Fruit fly (Drosophila melanogaster): ENCODE results near the gene CG11841.

- TF ChIP-seq psq (optimal IDR thresholded peaks at IDR 0.05) (no peak), EcR (GFP tag; optimal IDR thresholded peaks at IDR 0.05) (no peak)
Observed at dm6 chr3R:29054047-29054446, 3.2 kb downstream of the CG11841 start, which contains the start of gene CG11843.

All from whole organism.